Worm (Caenorhabditis elegans): ENCODE data around the gene scyl-1.

scyl-1 gene

DNA sequence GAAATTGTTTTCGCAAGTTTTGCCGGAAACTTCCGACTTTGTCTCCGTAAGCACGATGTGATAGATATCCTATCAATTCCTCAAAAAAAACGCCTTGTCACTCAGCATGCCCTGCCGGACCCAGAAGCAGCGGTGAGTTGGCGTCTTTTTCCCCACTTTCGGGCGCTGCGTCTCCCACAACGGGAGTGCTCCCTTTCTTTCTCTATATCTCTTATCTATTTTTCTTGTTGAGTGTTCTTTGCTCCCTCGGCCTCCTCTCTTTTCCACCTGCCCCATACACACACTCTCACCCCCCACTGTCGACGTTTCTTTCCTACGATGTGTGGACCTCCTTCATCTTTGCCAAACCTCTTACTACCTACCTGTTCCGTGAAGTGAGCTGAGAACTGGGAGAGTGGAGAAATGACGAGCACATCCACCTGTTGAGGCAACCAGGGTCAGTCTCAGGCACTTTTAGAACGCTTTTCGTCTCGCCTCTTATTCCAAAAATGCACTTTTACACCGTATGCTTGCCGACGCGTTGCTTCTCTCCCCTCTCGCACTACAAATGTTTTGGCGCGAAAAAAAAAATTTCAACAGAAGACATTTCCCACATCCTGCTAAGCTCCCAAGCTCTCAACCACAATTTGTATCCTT lies 44.5 kb upstream of the scyl-1 start:
- no peak for TF ChIP-seq lin-13 (GFP tag; optimal IDR thresholded peaks at IDR 0.05)
- TF ChIP-seq nhr-28 (tag; optimal IDR thresholded peaks at IDR 0.05) = peak; percentile 57
- TF ChIP-seq F26F4.8 (GFP tag; conservative IDR thresholded peaks at IDR 0.05) = no peak
- no peak for TF ChIP-seq lin-15B (tag; optimal IDR thresholded peaks at IDR 0.05)
- TF ChIP-seq ces-1 (GFP tag; optimal IDR thresholded peaks at IDR 0.05) = no peak
- peak; percentile 85 for TF ChIP-seq nhr-6 (tag; optimal IDR thresholded peaks at IDR 0.05)
- peak in 1 of 2 experiments; percentile 90 for TF ChIP-seq hif-1 (tag; optimal IDR thresholded peaks at IDR 0.05)
- no peak for TF ChIP-seq F44E2.7 (GFP tag; IDR thresholded peaks at IDR 0.05)
- TF ChIP-seq ceh-32 (tag; optimal IDR thresholded peaks at IDR 0.05; ENCODE audit: poor library complexity) = no peak
- peak; percentile 64 for TF ChIP-seq lin-38 (GFP tag; IDR thresholded peaks at IDR 0.05)
- peak; percentile 26 for TF ChIP-seq mxl-3 (GFP tag; optimal IDR thresholded peaks at IDR 0.05)
- no peak for TF ChIP-seq nhr-237 (tag; optimal IDR thresholded peaks at IDR 0.05)
- peak; percentile 89 for TF ChIP-seq mep-1 (tag; optimal IDR thresholded peaks at IDR 0.05)
- TF ChIP-seq lin-39 (tag; optimal IDR thresholded peaks at IDR 0.05) = no peak
- TF ChIP-seq zip-2 (tag; optimal IDR thresholded peaks at IDR 0.05) = no peak
- TF ChIP-seq egl-43 (GFP tag; IDR thresholded peaks at IDR 0.05) = peak; percentile 74
- TF ChIP-seq mdt-29 (GFP tag; IDR thresholded peaks at IDR 0.05) = 0 out of 2 replicates have a peak, but pooled peaks have one; percentile 24
- peak; percentile 28 for TF ChIP-seq dpl-1 (GFP tag; optimal IDR thresholded peaks at IDR 0.05)
- TF ChIP-seq ztf-11 (tag; optimal IDR thresholded peaks at IDR 0.05) = no peak
- TF ChIP-seq madf-9 (GFP tag; conservative IDR thresholded peaks at IDR 0.05) = peak; percentile 51
- TF ChIP-seq nhr-25 (tag; optimal IDR thresholded peaks at IDR 0.05; ENCODE audit: borderline replicate concordance, insufficient read depth) = peak; percentile 47
- TF ChIP-seq nhr-10 (tag; optimal IDR thresholded peaks at IDR 0.05) = peak; percentile 78
- 0 out of 2 replicates have a peak, but pooled peaks have one; percentile 47 for TF ChIP-seq Y105C5A.15 (GFP tag; IDR thresholded peaks at IDR 0.05)
- peak; percentile 37 to 72 for TF ChIP-seq lsy-2 (tag; optimal IDR thresholded peaks at IDR 0.05)
- TF ChIP-seq F49E8.2 (tag; optimal IDR thresholded peaks at IDR 0.05; ENCODE audit: borderline replicate concordance) = no peak
- peak; percentile 46 for TF ChIP-seq spr-1 (tag; optimal IDR thresholded peaks at IDR 0.05)
- no peak for TF ChIP-seq sdz-12 (GFP tag; optimal IDR thresholded peaks at IDR 0.05)
- TF ChIP-seq lim-7 (GFP tag; IDR thresholded peaks at IDR 0.05) = peak; percentile 44; the same call in 1 of the 2 replicates
- TF ChIP-seq zfp-3 (GFP tag; conservative IDR thresholded peaks at IDR 0.05) = 0 out of 2 replicates have a peak, but pooled peaks have one; percentile 19
- TF ChIP-seq hlh-30 (tag; optimal IDR thresholded peaks at IDR 0.05; ENCODE audit: insufficient read depth) = peak; percentile 71
- TF ChIP-seq cey-2 (tag; optimal IDR thresholded peaks at IDR 0.05; ENCODE audit: borderline replicate concordance, insufficient read depth) = no peak
- peak; percentile 12 for TF ChIP-seq ceh-28 (tag; optimal IDR thresholded peaks at IDR 0.05)
- TF ChIP-seq nhr-77 (tag; optimal IDR thresholded peaks at IDR 0.05) = peak; percentile 59
- TF ChIP-seq daf-12 (tag; optimal IDR thresholded peaks at IDR 0.05) = no peak
- TF ChIP-seq nhr-102 (tag; optimal IDR thresholded peaks at IDR 0.05) = peak; percentile 19
- TF ChIP-seq duxl-1 (tag; optimal IDR thresholded peaks at IDR 0.05; ENCODE audit: poor library complexity) = no peak
- TF ChIP-seq tra-1 (GFP tag; IDR thresholded peaks at IDR 0.05) = peak; percentile 73
- TF ChIP-seq unc-39 (tag; optimal IDR thresholded peaks at IDR 0.05) = no peak
- peak; percentile 70; the same call in 1 of the 2 replicates for TF ChIP-seq T26A8.4 (GFP tag; IDR thresholded peaks at IDR 0.05)
- TF ChIP-seq Y48G9A.11 (GFP tag; IDR thresholded peaks at IDR 0.05) = no peak
- TF ChIP-seq mdl-1 (tag; optimal IDR thresholded peaks at IDR 0.05) = peak; percentile 7 to 59
- no peak for TF ChIP-seq madf-5 (GFP tag; IDR thresholded peaks at IDR 0.05)
- TF ChIP-seq gei-8 (GFP tag; optimal IDR thresholded peaks at IDR 0.05) = no peak
- peak; percentile 67 for TF ChIP-seq rbr-2 (tag; optimal IDR thresholded peaks at IDR 0.05)
- TF ChIP-seq lin-29 (GFP tag; IDR thresholded peaks at IDR 0.05) = peak; percentile 32; the same call in 1 of the 2 replicates
- TF ChIP-seq vab-7 (GFP tag; IDR thresholded peaks at IDR 0.05) = no peak
- TF ChIP-seq zag-1 (tag; optimal IDR thresholded peaks at IDR 0.05) = no peak
- TF ChIP-seq ZK546.5 (tag; optimal IDR thresholded peaks at IDR 0.05) = no peak
- TF ChIP-seq Y75B8A.6 (GFP tag; IDR thresholded peaks at IDR 0.05) = no peak

Measured in whole organism, L4 larva.